Fruit fly (Drosophila melanogaster): Measurements from ENCODE around the gene ppk5.
A peak's percentile ranks its signal among the peaks of the same experiment; 100 is the strongest.

The ppk5 gene

DNA sequence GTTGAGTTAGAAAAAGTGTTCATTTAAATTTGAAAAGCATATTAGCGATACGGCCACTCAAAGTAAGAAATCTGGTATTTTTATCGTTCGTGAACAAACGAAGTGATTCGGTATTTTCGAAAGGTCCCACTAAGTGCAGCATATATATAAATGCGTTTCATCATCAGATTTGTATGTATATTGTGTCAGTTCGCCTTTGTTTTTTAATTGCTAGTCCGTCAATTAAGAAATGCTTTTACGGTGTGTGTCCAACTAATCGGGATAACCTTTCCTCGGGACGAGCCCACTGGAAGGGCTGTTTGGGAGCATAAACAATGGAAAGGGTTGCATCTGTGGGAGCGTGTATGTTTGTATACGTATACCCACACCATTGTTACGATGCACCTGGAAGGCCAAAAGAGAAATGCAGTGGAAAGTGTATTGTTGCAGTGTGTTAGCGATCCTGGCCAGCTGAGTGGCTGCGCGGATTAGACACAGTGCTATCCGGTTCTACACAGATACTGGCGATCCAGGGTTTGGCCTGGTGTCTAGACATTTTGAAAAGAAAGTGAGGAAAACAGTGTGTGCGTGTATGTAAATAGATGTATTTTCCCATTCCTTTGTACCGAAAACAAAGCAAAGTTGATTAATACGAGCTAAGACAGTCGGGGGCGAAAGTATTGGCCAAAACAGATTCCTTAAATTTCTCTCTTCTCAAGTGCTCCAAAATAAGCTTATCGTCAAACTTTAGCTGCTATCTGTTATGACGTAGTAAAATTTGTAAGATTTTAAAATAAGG lies 11.2 kb upstream of the ppk5 start, which contains the start of gene CG7611 (continued):
- TF ChIP-seq YL-1 (GFP tag; optimal IDR thresholded peaks at IDR 0.05): peak; percentile 70
- TF ChIP-seq CG15601 (tag; optimal IDR thresholded peaks at IDR 0.05): peak; percentile 1
- TF ChIP-seq MBD-R2 (GFP tag; IDR thresholded peaks at IDR 0.05): peak; percentile 36
- TF ChIP-seq Atf6 (GFP tag; IDR thresholded peaks at IDR 0.05): no peak
- TF ChIP-seq CG13296 (GFP tag; optimal IDR thresholded peaks at IDR 0.05): no peak
- no peak for TF ChIP-seq Eip74EF (GFP tag; optimal IDR thresholded peaks at IDR 0.05)
- TF ChIP-seq CG4617 (GFP tag; optimal IDR thresholded peaks at IDR 0.05; ENCODE audit: borderline replicate concordance): peak; percentile 79
- no peak for TF ChIP-seq caup (GFP tag; optimal IDR thresholded peaks at IDR 0.05; ENCODE audit: severe bottlenecking)
- no peak for TF ChIP-seq Sox100B (GFP tag; optimal IDR thresholded peaks at IDR 0.05)
- TF ChIP-seq stc (GFP tag; IDR thresholded peaks at IDR 0.05): 0 out of 2 replicates have a peak, but pooled peaks have one; percentile 4
- no peak for TF ChIP-seq MTF-1 (GFP tag; optimal IDR thresholded peaks at IDR 0.05; ENCODE audit: borderline replicate concordance)
- peak; percentile 2 for TF ChIP-seq CG2116 (GFP tag; optimal IDR thresholded peaks at IDR 0.05)
- peak in 1 of 3 experiments; percentile 13 for TF ChIP-seq Stat92E (GFP tag; optimal IDR thresholded peaks at IDR 0.05)
- no peak for TF ChIP-seq CG4360 (GFP tag; IDR thresholded peaks at IDR 0.05)
- peak; percentile 57 for TF ChIP-seq stwl (tag; optimal IDR thresholded peaks at IDR 0.05)
- no peak for TF ChIP-seq CG12104 (GFP tag; optimal IDR thresholded peaks at IDR 0.05)
- TF ChIP-seq nom (GFP tag; optimal IDR thresholded peaks at IDR 0.05): peak; percentile 12
- no peak for TF ChIP-seq CG14860 (GFP tag; IDR thresholded peaks at IDR 0.05; ENCODE audit: partially characterized antibody)
- peak; percentile 97 for TF ChIP-seq MESR4 (GFP tag; optimal IDR thresholded peaks at IDR 0.05)
- no peak for TF ChIP-seq CG18764 (GFP tag; optimal IDR thresholded peaks at IDR 0.05)
- TF ChIP-seq CG17186 (GFP tag; optimal IDR thresholded peaks at IDR 0.05): peak; percentile 9
- no peak for TF ChIP-seq zen (tag; optimal IDR thresholded peaks at IDR 0.05)
- peak; percentile 31 for TF ChIP-seq CG17829 (tag; optimal IDR thresholded peaks at IDR 0.05)
- TF ChIP-seq CG9797 (GFP tag; optimal IDR thresholded peaks at IDR 0.05): peak; percentile 87
- no peak for TF ChIP-seq pum (GFP tag; optimal IDR thresholded peaks at IDR 0.05)
- no peak for TF ChIP-seq Dek (tag; optimal IDR thresholded peaks at IDR 0.05)
- TF ChIP-seq knrl (GFP tag; IDR thresholded peaks at IDR 0.05; ENCODE audit: partially characterized antibody): no peak
- no peak for TF ChIP-seq B-H1 (GFP tag; IDR thresholded peaks at IDR 0.05)
- TF ChIP-seq sna (GFP tag; IDR thresholded peaks at IDR 0.05; ENCODE audit: partially characterized antibody): peak; percentile 50
- TF ChIP-seq Bgb (GFP tag; IDR thresholded peaks at IDR 0.05; ENCODE audit: partially characterized antibody): 0 out of 2 replicates have a peak, but pooled peaks have one; percentile 27
- no peak for TF ChIP-seq CG11723 (GFP tag; optimal IDR thresholded peaks at IDR 0.05)
- no peak for TF ChIP-seq ro (GFP tag; IDR thresholded peaks at IDR 0.05)
- TF ChIP-seq CG15479 (GFP tag; optimal IDR thresholded peaks at IDR 0.05): no peak
- peak; percentile 17 for TF ChIP-seq Lhr (GFP tag; optimal IDR thresholded peaks at IDR 0.05)
- no peak for TF ChIP-seq CG9609 (GFP tag; optimal IDR thresholded peaks at IDR 0.05)
- no peak for TF ChIP-seq lmd (GFP tag; IDR thresholded peaks at IDR 0.05)
- TF ChIP-seq gcm (GFP tag; optimal IDR thresholded peaks at IDR 0.05): no peak
- TF ChIP-seq Hmx (GFP tag; optimal IDR thresholded peaks at IDR 0.05): no peak
- TF ChIP-seq lbe (GFP tag; optimal IDR thresholded peaks at IDR 0.05): peak; percentile 11
- TF ChIP-seq D19A (tag; optimal IDR thresholded peaks at IDR 0.05): peak; percentile 24
- peak; percentile 35 for TF ChIP-seq CG14710 (tag; optimal IDR thresholded peaks at IDR 0.05)
- TF ChIP-seq CG2712 (tag; optimal IDR thresholded peaks at IDR 0.05): peak; percentile 22
- TF ChIP-seq cg (GFP tag; optimal IDR thresholded peaks at IDR 0.05): peak; percentile 66
- TF ChIP-seq tap (tag; optimal IDR thresholded peaks at IDR 0.05): no peak
- TF ChIP-seq CG7963 (GFP tag; IDR thresholded peaks at IDR 0.05; ENCODE audit: partially characterized antibody): no peak
- TF ChIP-seq Hsf (GFP tag; optimal IDR thresholded peaks at IDR 0.05): no peak
- no peak for TF ChIP-seq slou (GFP tag; optimal IDR thresholded peaks at IDR 0.05)

Measured in whole organism, embryonic.